Worm (Caenorhabditis elegans): ENCODE measurements around the gene prx-13.

The prx-13 gene

ce11 chrII:7233274-7233673 is 18.5 kb downstream of the prx-13 start:
- TF ChIP-seq madf-5 (GFP tag; IDR thresholded peaks at IDR 0.05) (no peak), nhr-6 (tag; optimal IDR thresholded peaks at IDR 0.05) (no peak), duxl-1 (tag; optimal IDR thresholded peaks at IDR 0.05; ENCODE audit: poor library complexity) (no peak), F10B5.3 (tag; optimal IDR thresholded peaks at IDR 0.05) (no peak), nhr-28 (tag; optimal IDR thresholded peaks at IDR 0.05) (peak; percentile 66), aha-1 (tag) (no peak), mes-2 (tag; optimal IDR thresholded peaks at IDR 0.05; ENCODE audit: poor library complexity, severe bottlenecking) (no peak), lin-29 (GFP tag; IDR thresholded peaks at IDR 0.05) (no peak), dmd-6 (GFP tag; IDR thresholded peaks at IDR 0.05) (peak; percentile 55; the same call in 1 of the 2 replicates), nhr-76 (tag; optimal IDR thresholded peaks at IDR 0.05) (no peak), F44E2.7 (GFP tag; IDR thresholded peaks at IDR 0.05) (no peak), madf-9 (GFP tag; conservative IDR thresholded peaks at IDR 0.05) (no peak), ces-1 (GFP tag; optimal IDR thresholded peaks at IDR 0.05) (no peak), ZK337.2 (GFP tag; IDR thresholded peaks at IDR 0.05) (no peak), php-3 (GFP tag; IDR thresholded peaks at IDR 0.05) (peak; percentile 77), daf-16 (GFP tag; optimal IDR thresholded peaks at IDR 0.05) (no peak), daf-16 (tag; optimal IDR thresholded peaks at IDR 0.05) (no peak), gei-8 (GFP tag; optimal IDR thresholded peaks at IDR 0.05) (no peak), nhr-42 (GFP tag; IDR thresholded peaks at IDR 0.05) (no peak), sdz-12 (GFP tag; optimal IDR thresholded peaks at IDR 0.05) (no peak), pqm-1 (tag; optimal IDR thresholded peaks at IDR 0.05) (peak; percentile 54), F37D6.2 (tag; optimal IDR thresholded peaks at IDR 0.05) (no peak), ceh-20 (GFP tag; IDR thresholded peaks at IDR 0.05) (no peak)

ce11 chrII:7232517-7232916 is 19.3 kb downstream of the prx-13 start, which contains the start of gene ctsa-3.1:
Gene ctsa-3.1 (plus strand): TSS chrII:7232853.
- TF ChIP-seq mep-1 (tag; optimal IDR thresholded peaks at IDR 0.05) (no peak), nhr-41 (GFP tag; IDR thresholded peaks at IDR 0.05) (no peak), dmd-6 (GFP tag; IDR thresholded peaks at IDR 0.05) (peak; percentile 68), aha-1 (tag) (peak; percentile 19), mes-2 (tag; optimal IDR thresholded peaks at IDR 0.05; ENCODE audit: poor library complexity, severe bottlenecking) (no peak), dpl-1 (GFP tag; optimal IDR thresholded peaks at IDR 0.05) (no peak), mdt-29 (GFP tag; IDR thresholded peaks at IDR 0.05) (no peak), nhr-28 (tag; optimal IDR thresholded peaks at IDR 0.05) (peak; percentile 65), dve-1 (tag; optimal IDR thresholded peaks at IDR 0.05; ENCODE audit: insufficient read depth) (no peak), skn-1 (tag; optimal IDR thresholded peaks at IDR 0.05) (no peak), hlh-11 (tag; optimal IDR thresholded peaks at IDR 0.05) (peak; percentile 26), pqm-1 (tag; optimal IDR thresholded peaks at IDR 0.05) (peak; percentile 74), php-3 (GFP tag; IDR thresholded peaks at IDR 0.05) (peak; percentile 90), egl-27 (tag; optimal IDR thresholded peaks at IDR 0.05) (no peak), daf-16 (GFP tag; optimal IDR thresholded peaks at IDR 0.05) (no peak), daf-16 (tag; optimal IDR thresholded peaks at IDR 0.05) (peak; percentile 46), zip-2 (tag; optimal IDR thresholded peaks at IDR 0.05) (no peak), nhr-111 (GFP tag; optimal IDR thresholded peaks at IDR 0.05) (no peak), nhr-48 (tag; optimal IDR thresholded peaks at IDR 0.05) (peak; percentile 10), hmg-1.1 (GFP tag; IDR thresholded peaks at IDR 0.05) (no peak)

- TF ChIP-seq cey-2 (tag; optimal IDR thresholded peaks at IDR 0.05; ENCODE audit: borderline replicate concordance, insufficient read depth) (no peak), fkh-10 (GFP tag; optimal IDR thresholded peaks at IDR 0.05) (no peak), lin-38 (GFP tag; IDR thresholded peaks at IDR 0.05) (0 out of 2 replicates have a peak, but pooled peaks have one; percentile 17)
Measured at ce11 chrII:7231951-7232350, 19.9 kb downstream of the prx-13 start.
